Worm (Caenorhabditis elegans): ENCODE data around the gene hadb-1.

Gene hadb-1

ce11 chrIII:8688438-8688946 lies at the start of gene hadb-1:
Gene hadb-1, minus strand, starts transcription at chrIII:8688488.
- TF ChIP-seq mdl-1 (tag; optimal IDR thresholded peaks at IDR 0.05) (peak in 1 of 2 experiments; percentile 68), ZK337.2 (GFP tag; IDR thresholded peaks at IDR 0.05) (no peak), ceh-28 (tag; optimal IDR thresholded peaks at IDR 0.05) (peak; percentile 25), mep-1 (tag; optimal IDR thresholded peaks at IDR 0.05) (peak; percentile 65), hlh-11 (tag; optimal IDR thresholded peaks at IDR 0.05) (peak; percentile 79), zfp-3 (GFP tag; conservative IDR thresholded peaks at IDR 0.05) (0 out of 2 replicates have a peak, but pooled peaks have one; percentile 7), R02D3.7 (tag; optimal IDR thresholded peaks at IDR 0.05) (no peak), mxl-3 (GFP tag; optimal IDR thresholded peaks at IDR 0.05) (peak; percentile 89), nhr-25 (tag; optimal IDR thresholded peaks at IDR 0.05; ENCODE audit: borderline replicate concordance, insufficient read depth) (no peak), tra-1 (GFP tag; IDR thresholded peaks at IDR 0.05) (0 out of 2 replicates have a peak, but pooled peaks have one; percentile 40), daf-16 (GFP tag; optimal IDR thresholded peaks at IDR 0.05) (no peak), daf-16 (tag; optimal IDR thresholded peaks at IDR 0.05) (peak; percentile 77), nhr-77 (tag; optimal IDR thresholded peaks at IDR 0.05) (no peak), vab-7 (GFP tag; IDR thresholded peaks at IDR 0.05) (no peak), nhr-11 (tag; optimal IDR thresholded peaks at IDR 0.05) (peak; percentile 82), set-16 (GFP tag; IDR thresholded peaks at IDR 0.05) (no peak), dmd-6 (GFP tag; IDR thresholded peaks at IDR 0.05) (peak; percentile 49), dmd-8 (GFP tag; IDR thresholded peaks at IDR 0.05) (no peak), nhr-28 (tag; optimal IDR thresholded peaks at IDR 0.05) (peak; percentile 96), D1046.2 (GFP tag; IDR thresholded peaks at IDR 0.05) (no peak), hlh-30 (tag; optimal IDR thresholded peaks at IDR 0.05; ENCODE audit: insufficient read depth) (peak; percentile 81), T20F7.1 (GFP tag; optimal IDR thresholded peaks at IDR 0.05) (peak; percentile 37), dve-1 (tag; optimal IDR thresholded peaks at IDR 0.05; ENCODE audit: insufficient read depth) (peak; percentile 71)

- TF ChIP-seq zfp-3 (GFP tag; conservative IDR thresholded peaks at IDR 0.05) (no peak), fkh-10 (GFP tag; optimal IDR thresholded peaks at IDR 0.05) (peak; percentile 31)
Measured at ce11 chrIII:8737391-8737790, 49.1 kb upstream of the hadb-1 start.

- no peak for TF ChIP-seq lin-1 (GFP tag; IDR thresholded peaks at IDR 0.05)
- TF ChIP-seq snpc-4 (tag; optimal IDR thresholded peaks at IDR 0.05): no peak
- TF ChIP-seq dmd-6 (GFP tag; IDR thresholded peaks at IDR 0.05): peak; percentile 79
- peak; percentile 52 for TF ChIP-seq nhr-28 (tag; optimal IDR thresholded peaks at IDR 0.05)
- TF ChIP-seq tra-1 (GFP tag; IDR thresholded peaks at IDR 0.05): peak; percentile 63; the same call in 1 of the 2 replicates
- peak; percentile 5 for TF ChIP-seq gei-8 (GFP tag; optimal IDR thresholded peaks at IDR 0.05)
- no peak for TF ChIP-seq F26F4.8 (GFP tag; conservative IDR thresholded peaks at IDR 0.05)
- no peak for TF ChIP-seq lsy-2 (tag; optimal IDR thresholded peaks at IDR 0.05)
- TF ChIP-seq nhr-41 (GFP tag; IDR thresholded peaks at IDR 0.05): no peak
- TF ChIP-seq php-3 (GFP tag; IDR thresholded peaks at IDR 0.05): no peak
- TF ChIP-seq Y48G9A.11 (GFP tag; IDR thresholded peaks at IDR 0.05): no peak
- no peak for TF ChIP-seq aly-2 (tag; optimal IDR thresholded peaks at IDR 0.05)
- peak; percentile 24 for TF ChIP-seq rbr-2 (tag; optimal IDR thresholded peaks at IDR 0.05)
- TF ChIP-seq zip-11 (GFP tag; IDR thresholded peaks at IDR 0.05): no peak
- 0 out of 2 replicates have a peak, but pooled peaks have one; percentile 19 for TF ChIP-seq vab-7 (GFP tag; IDR thresholded peaks at IDR 0.05)
- TF ChIP-seq T20F7.1 (GFP tag; optimal IDR thresholded peaks at IDR 0.05): peak; percentile 10
- TF ChIP-seq lin-38 (GFP tag; IDR thresholded peaks at IDR 0.05): no peak
- TF ChIP-seq mep-1 (tag; optimal IDR thresholded peaks at IDR 0.05): peak; percentile 41
- no peak for TF ChIP-seq lin-15B (tag; optimal IDR thresholded peaks at IDR 0.05)
- TF ChIP-seq nhr-11 (tag; optimal IDR thresholded peaks at IDR 0.05): peak; percentile 14
- no peak for TF ChIP-seq fkh-10 (GFP tag; optimal IDR thresholded peaks at IDR 0.05)
- peak in 1 of 2 experiments; percentile 40 for TF ChIP-seq mdl-1 (tag; optimal IDR thresholded peaks at IDR 0.05)
- peak; percentile 87 for TF ChIP-seq aha-1 (tag)
- no peak for TF ChIP-seq T26A8.4 (GFP tag; IDR thresholded peaks at IDR 0.05)
- peak; percentile 12 to 92 for TF ChIP-seq daf-16 (GFP tag; optimal IDR thresholded peaks at IDR 0.05)
- TF ChIP-seq daf-16 (tag; optimal IDR thresholded peaks at IDR 0.05): peak; percentile 27
- TF ChIP-seq nhr-48 (tag; optimal IDR thresholded peaks at IDR 0.05): peak; percentile 66
- TF ChIP-seq unc-130 (GFP tag; optimal IDR thresholded peaks at IDR 0.05): no peak
- TF ChIP-seq Y5F2A.4 (GFP tag; optimal IDR thresholded peaks at IDR 0.05): no peak
- peak; percentile 36 for TF ChIP-seq nhr-25 (tag; optimal IDR thresholded peaks at IDR 0.05; ENCODE audit: borderline replicate concordance, insufficient read depth)
- peak in 1 of 2 experiments; percentile 82 for TF ChIP-seq unc-62 (GFP tag; optimal IDR thresholded peaks at IDR 0.05 in 1 of 2)
- no peak for TF ChIP-seq unc-62 (tag; optimal IDR thresholded peaks at IDR 0.05)
- no peak for TF ChIP-seq ces-1 (GFP tag; optimal IDR thresholded peaks at IDR 0.05)
Measured at ce11 chrIII:8734327-8734885, 46.1 kb upstream of the hadb-1 start.
